Worm (Caenorhabditis elegans): ENCODE results near the gene pals-28.

pals-28 gene

ce11 chrIII:4390421-4390820, 5.8 kb downstream of the pals-28 start:
- no peak for TF ChIP-seq tbx-11 (GFP tag; IDR thresholded peaks at IDR 0.05)
- TF ChIP-seq ceh-13 (GFP tag; optimal IDR thresholded peaks at IDR 0.05), result no peak
- no peak for TF ChIP-seq ama-1 (optimal IDR thresholded peaks at IDR 0.05)
- TF ChIP-seq sea-1 (GFP tag; conservative IDR thresholded peaks at IDR 0.05), result no peak
- no peak for TF ChIP-seq hmg-4 (GFP tag; optimal IDR thresholded peaks at IDR 0.05)
- TF ChIP-seq pes-1 (GFP tag; IDR thresholded peaks at IDR 0.05), result no peak
- no peak for TF ChIP-seq hmbx-1 (tag; optimal IDR thresholded peaks at IDR 0.05)
- TF ChIP-seq tra-4 (tag; optimal IDR thresholded peaks at IDR 0.05), result no peak
- no peak for TF ChIP-seq B0310.2 (tag; optimal IDR thresholded peaks at IDR 0.05)
- TF ChIP-seq ets-7 (tag; optimal IDR thresholded peaks at IDR 0.05), result no peak
- TF ChIP-seq aly-1 (tag; optimal IDR thresholded peaks at IDR 0.05), result no peak

ce11 chrIII:4391319-4391718, 6.7 kb downstream of the pals-28 start:
- TF ChIP-seq aly-1 (tag; optimal IDR thresholded peaks at IDR 0.05) (no peak), ama-1 (optimal IDR thresholded peaks at IDR 0.05) (no peak), tra-4 (tag; optimal IDR thresholded peaks at IDR 0.05) (no peak), B0310.2 (tag; optimal IDR thresholded peaks at IDR 0.05) (no peak)

ce11 chrIII:4391938-4392337, 7.4 kb downstream of the pals-28 start:
- no peak for TF ChIP-seq hnd-1 (tag; optimal IDR thresholded peaks at IDR 0.05)
- TF ChIP-seq tbx-11 (GFP tag; IDR thresholded peaks at IDR 0.05), result no peak
- TF ChIP-seq F13C5.2 (tag; optimal IDR thresholded peaks at IDR 0.05), result no peak
- no peak for TF ChIP-seq B0310.2 (tag; optimal IDR thresholded peaks at IDR 0.05)
- no peak for TF ChIP-seq ama-1 (optimal IDR thresholded peaks at IDR 0.05)
- TF ChIP-seq flt-1 (GFP tag; IDR thresholded peaks at IDR 0.05), result no peak
- no peak for TF ChIP-seq aly-1 (tag; optimal IDR thresholded peaks at IDR 0.05)

- TF ChIP-seq aly-1 (tag; optimal IDR thresholded peaks at IDR 0.05) (no peak), flt-1 (GFP tag; IDR thresholded peaks at IDR 0.05) (no peak), sea-1 (GFP tag; conservative IDR thresholded peaks at IDR 0.05) (no peak), ceh-13 (GFP tag; optimal IDR thresholded peaks at IDR 0.05) (no peak), B0310.2 (tag; optimal IDR thresholded peaks at IDR 0.05) (no peak), hnd-1 (tag; optimal IDR thresholded peaks at IDR 0.05) (no peak), scrt-1 (GFP tag; IDR thresholded peaks at IDR 0.05) (no peak), ama-1 (optimal IDR thresholded peaks at IDR 0.05) (no peak), hmbx-1 (tag; optimal IDR thresholded peaks at IDR 0.05) (no peak), tbx-37 (GFP tag; conservative IDR thresholded peaks at IDR 0.05) (no peak), tbx-11 (GFP tag; IDR thresholded peaks at IDR 0.05) (no peak), ets-7 (tag; optimal IDR thresholded peaks at IDR 0.05) (no peak), hmg-4 (GFP tag; optimal IDR thresholded peaks at IDR 0.05) (no peak), pes-1 (GFP tag; IDR thresholded peaks at IDR 0.05) (no peak), tra-4 (tag; optimal IDR thresholded peaks at IDR 0.05) (no peak), F13C5.2 (tag; optimal IDR thresholded peaks at IDR 0.05) (no peak), ceh-36 (tag; optimal IDR thresholded peaks at IDR 0.05) (no peak)
These were observed 9.9 kb downstream of the pals-28 start, which contains the start of gene R07E5.4 for ce11 chrIII:4394496-4394895. Gene R07E5.4, plus strand, starts transcription at chrIII:4394796.

ce11 chrIII:4395857-4396256, 11.3 kb downstream of the pals-28 start:
- no peak for TF ChIP-seq tbx-11 (GFP tag; IDR thresholded peaks at IDR 0.05)
- TF ChIP-seq F13C5.2 (tag; optimal IDR thresholded peaks at IDR 0.05), result no peak
- no peak for TF ChIP-seq pes-1 (GFP tag; IDR thresholded peaks at IDR 0.05)
- TF ChIP-seq B0310.2 (tag; optimal IDR thresholded peaks at IDR 0.05), result no peak
- TF ChIP-seq tbx-37 (GFP tag; conservative IDR thresholded peaks at IDR 0.05), result no peak
- TF ChIP-seq aly-1 (tag; optimal IDR thresholded peaks at IDR 0.05), result no peak
- no peak for TF ChIP-seq sea-1 (GFP tag; conservative IDR thresholded peaks at IDR 0.05)
- no peak for TF ChIP-seq hmg-4 (GFP tag; optimal IDR thresholded peaks at IDR 0.05)
- TF ChIP-seq ceh-13 (GFP tag; optimal IDR thresholded peaks at IDR 0.05), result no peak
- no peak for TF ChIP-seq tra-4 (tag; optimal IDR thresholded peaks at IDR 0.05)
- no peak for TF ChIP-seq hnd-1 (tag; optimal IDR thresholded peaks at IDR 0.05)
- TF ChIP-seq ama-1 (optimal IDR thresholded peaks at IDR 0.05), result no peak
- TF ChIP-seq scrt-1 (GFP tag; IDR thresholded peaks at IDR 0.05), result no peak
- TF ChIP-seq ets-7 (tag; optimal IDR thresholded peaks at IDR 0.05), result no peak
- TF ChIP-seq ceh-36 (tag; optimal IDR thresholded peaks at IDR 0.05), result no peak
- TF ChIP-seq hmbx-1 (tag; optimal IDR thresholded peaks at IDR 0.05), result no peak
- TF ChIP-seq flt-1 (GFP tag; IDR thresholded peaks at IDR 0.05), result no peak

- TF ChIP-seq ceh-36 (tag; optimal IDR thresholded peaks at IDR 0.05), result no peak
- no peak for TF ChIP-seq tra-4 (tag; optimal IDR thresholded peaks at IDR 0.05)
- no peak for TF ChIP-seq ceh-13 (GFP tag; optimal IDR thresholded peaks at IDR 0.05)
- no peak for TF ChIP-seq pes-1 (GFP tag; IDR thresholded peaks at IDR 0.05)
- TF ChIP-seq flt-1 (GFP tag; IDR thresholded peaks at IDR 0.05), result no peak
- no peak for TF ChIP-seq hmg-4 (GFP tag; optimal IDR thresholded peaks at IDR 0.05)
These were observed 12.5 kb downstream of the pals-28 start, which contains the start of gene R07E5.5 for ce11 chrIII:4397115-4397514. Gene R07E5.5, plus strand, starts transcription at chrIII:4397415.

- no peak for TF ChIP-seq flt-1 (GFP tag; IDR thresholded peaks at IDR 0.05)
These were observed 13.9 kb downstream of the pals-28 start, which contains the start of gene R07E5.6 for ce11 chrIII:4398463-4398862. Gene R07E5.6, plus strand, starts transcription at chrIII:4398763.

ce11 chrIII:4401142-4401541, 16.6 kb downstream of the pals-28 start, which contains the start of gene R07E5.15:
Gene R07E5.15, plus strand, starts transcription at chrIII:4401442.
- TF ChIP-seq flt-1 (GFP tag; IDR thresholded peaks at IDR 0.05) (no peak), sea-1 (GFP tag; conservative IDR thresholded peaks at IDR 0.05) (no peak), ceh-13 (GFP tag; optimal IDR thresholded peaks at IDR 0.05) (no peak), ama-1 (optimal IDR thresholded peaks at IDR 0.05) (no peak), tbx-11 (GFP tag; IDR thresholded peaks at IDR 0.05) (no peak), aly-1 (tag; optimal IDR thresholded peaks at IDR 0.05) (no peak), ceh-36 (tag; optimal IDR thresholded peaks at IDR 0.05) (no peak)
